Worm (Caenorhabditis elegans) whole organism, L4 larva: Measurements from ENCODE around the gene F47D12.9.

Experiments
- F44E2.7 ChIP-seq: fragments of 200-800 bp; sonication (Bioruptor generic); IDR thresholded peaks from 2 replicates; pipeline ENCODE4 v2.1.2; 2022; ENCODE audit warnings: missing genetic modification characterization, missing compliant biosample characterization
- R02D3.7 ChIP-seq: fragments of 150-350 bp; sonication (generic microtip); optimal IDR thresholded peaks from 3 replicates; lab custom pipeline; 2014; ENCODE audit warnings: missing biosample characterization, missing genetic modification characterization
- T20F7.1 ChIP-seq: fragments of 200-800 bp; sonication (Bioruptor generic); optimal IDR thresholded peaks from 2 replicates; lab custom pipeline; 2018; ENCODE audit warnings: mild to moderate bottlenecking, missing genetic modification characterization, missing compliant biosample characterization
- Y105C5A.15 ChIP-seq: fragments of 200-800 bp; sonication (Bioruptor generic); IDR thresholded peaks from 2 replicates; pipeline ENCODE4 v1.3.6; 2022; ENCODE audit warnings: missing genetic modification characterization, missing compliant biosample characterization
- aly-2 ChIP-seq: sonication (generic microtip); optimal IDR thresholded peaks from 2 replicates; lab custom pipeline; 2018; ENCODE audit warnings: missing biosample characterization, missing genetic modification characterization
- ama-1 ChIP-seq: fragments of 150-350 bp; optimal IDR thresholded peaks from 2 replicates; lab custom pipeline; 2014; ENCODE audit warnings: inconsistent platforms, mixed read lengths
- ceh-20 ChIP-seq: fragments of 200-800 bp; sonication (Bioruptor generic); IDR thresholded peaks from 2 replicates; pipeline ENCODE4 v1.3.6; 2022; ENCODE audit warnings: missing genetic modification reagents, missing genetic modification characterization, missing compliant biosample characterization
- ceh-62 ChIP-seq: sonication (generic microtip); optimal IDR thresholded peaks from 2 replicates; lab custom pipeline; 2017; ENCODE audit warnings: missing biosample characterization, missing genetic modification characterization
- cey-2 ChIP-seq: sonication (generic microtip); optimal IDR thresholded peaks from 3 replicates; lab custom pipeline; 2017; ENCODE audit warnings: missing genetic modification characterization, mild to moderate bottlenecking, missing compliant biosample characterization, antibody characterized with exemption, borderline replicate concordance; ENCODE audit not compliant: insufficient read depth
- daf-16 ChIP-seq, 3 experiments: sonication (generic microtip); optimal IDR thresholded peaks; 2 replicates each; lab custom pipeline; 2016 to 2017; ENCODE audit warnings: missing genetic modification characterization in 3 of 3, missing genetic modification reagents in 3 of 3, mild to moderate bottlenecking in 2 of 3, missing compliant biosample characterization in 2 of 3, missing biosample characterization in 1 of 3, moderate library complexity in 1 of 3
- dmd-9 ChIP-seq: fragments of 200-800 bp; sonication (Bioruptor generic); IDR thresholded peaks from 2 replicates; pipeline ENCODE4 v1.3.6; 2022; ENCODE audit warnings: missing genetic modification reagents, missing genetic modification characterization, missing compliant biosample characterization
- dpl-1 ChIP-seq: fragments of 150-350 bp; optimal IDR thresholded peaks from 2 replicates; lab custom pipeline; 2014; ENCODE audit warnings: missing biosample characterization, missing genetic modification reagents, missing genetic modification characterization
- egl-43 ChIP-seq: fragments of 200-800 bp; sonication (Bioruptor generic); IDR thresholded peaks from 2 replicates; pipeline ENCODE4 v1.3.6; 2022; ENCODE audit warnings: missing genetic modification reagents, missing genetic modification characterization, missing compliant biosample characterization
- fos-1 ChIP-seq: fragments of 150-350 bp; optimal IDR thresholded peaks from 2 replicates; lab custom pipeline; 2014; ENCODE audit warnings: missing biosample characterization, missing genetic modification characterization
- gei-8 ChIP-seq: fragments of 200-800 bp; sonication (Bioruptor generic); optimal IDR thresholded peaks from 2 replicates; lab custom pipeline; 2018; ENCODE audit warnings: mild to moderate bottlenecking, missing genetic modification characterization, missing compliant biosample characterization
- hif-1 ChIP-seq, 2 experiments: sonication (generic microtip); optimal IDR thresholded peaks; 2 replicates each; lab custom pipeline; 2016 to 2017; ENCODE audit warnings: missing compliant biosample characterization in 2 of 2, missing genetic modification characterization in 2 of 2, missing genetic modification reagents in 2 of 2, missing genotype in 2 of 2, mild to moderate bottlenecking in 1 of 2
- hlh-11 ChIP-seq: fragments of 200-800 bp; sonication (Bioruptor generic); optimal IDR thresholded peaks from 2 replicates; lab custom pipeline; 2018; ENCODE audit warnings: mild to moderate bottlenecking, missing genetic modification characterization, missing compliant biosample characterization
- hlh-30 ChIP-seq: sonication (generic microtip); optimal IDR thresholded peaks from 2 replicates; lab custom pipeline; 2017; ENCODE audit warnings: antibody characterized with exemption, mild to moderate bottlenecking, missing genetic modification characterization, missing compliant biosample characterization; ENCODE audit not compliant: insufficient read depth
- hmg-1.1 ChIP-seq: fragments of 200-800 bp; sonication (Bioruptor generic); IDR thresholded peaks from 2 replicates; pipeline ENCODE4 v1.3.6; 2022; ENCODE audit warnings: missing genetic modification reagents, missing genetic modification characterization, missing compliant biosample characterization
- jun-1 ChIP-seq: fragments of 150-350 bp; optimal IDR thresholded peaks from 2 replicates; lab custom pipeline; 2014; ENCODE audit warnings: missing biosample characterization, missing genetic modification reagents, missing genetic modification characterization
- lin-13 ChIP-seq: fragments of 150-350 bp; optimal IDR thresholded peaks from 2 replicates; lab custom pipeline; 2014; ENCODE audit warnings: missing biosample characterization, missing genetic modification reagents, missing genetic modification characterization
- lin-15B ChIP-seq: fragments of 150-350 bp; sonication (generic microtip); optimal IDR thresholded peaks from 3 replicates; lab custom pipeline; 2014; ENCODE audit warnings: missing biosample characterization, missing genetic modification characterization
- lin-39 ChIP-seq: fragments of 150-350 bp; optimal IDR thresholded peaks from 2 replicates; lab custom pipeline; 2014; ENCODE audit warnings: missing biosample characterization, missing genetic modification reagents, missing genetic modification characterization
- lir-3 ChIP-seq: sonication (generic microtip); optimal IDR thresholded peaks from 2 replicates; lab custom pipeline; 2016; ENCODE audit warnings: mild to moderate bottlenecking, missing genetic modification characterization, missing compliant biosample characterization
- lsy-2 ChIP-seq, 2 experiments: fragments of 150-350 bp in 1 of 2; sonication (generic microtip) in 1 of 2; optimal IDR thresholded peaks; 2 replicates each; lab custom pipeline; 2014 to 2017; ENCODE audit warnings: missing biosample characterization in 2 of 2, missing genetic modification characterization in 2 of 2
- madf-9 ChIP-seq: fragments of 200-800 bp; sonication (Bioruptor generic); conservative IDR thresholded peaks from 2 replicates; pipeline ENCODE4 v1.3.6; 2022; ENCODE audit warnings: missing genetic modification reagents, missing genetic modification characterization, missing compliant biosample characterization
- mdl-1 ChIP-seq, 2 experiments: fragments of 150-350 bp in 1 of 2; sonication (generic microtip) in 1 of 2; optimal IDR thresholded peaks; 2 replicates each; lab custom pipeline; 2014 to 2017; ENCODE audit warnings: missing biosample characterization in 2 of 2, missing genetic modification characterization in 2 of 2
- mep-1 ChIP-seq: fragments of 150-350 bp; sonication (generic microtip); optimal IDR thresholded peaks from 3 replicates; lab custom pipeline; 2014; ENCODE audit warnings: missing biosample characterization, missing genetic modification characterization
- mes-2 ChIP-seq: sonication (generic microtip); optimal IDR thresholded peaks from 2 replicates; lab custom pipeline; 2016; ENCODE audit warnings: missing genotype, mild to moderate bottlenecking, missing genetic modification characterization, missing compliant biosample characterization; ENCODE audit not compliant: poor library complexity, severe bottlenecking
- mxl-3 ChIP-seq: fragments of 200-800 bp; sonication (Bioruptor generic); optimal IDR thresholded peaks from 2 replicates; lab custom pipeline; 2018; ENCODE audit warnings: mild to moderate bottlenecking, missing genetic modification characterization, missing compliant biosample characterization
- nhr-102 ChIP-seq: sonication (generic microtip); optimal IDR thresholded peaks from 2 replicates; lab custom pipeline; 2016; ENCODE audit warnings: mild to moderate bottlenecking, missing genetic modification characterization, moderate library complexity, missing compliant biosample characterization
- nhr-11 ChIP-seq: fragments of 150-350 bp; optimal IDR thresholded peaks from 2 replicates; lab custom pipeline; 2014; ENCODE audit warnings: missing biosample characterization, missing genetic modification characterization
- nhr-111 ChIP-seq: fragments of 200-800 bp; sonication (Bioruptor generic); optimal IDR thresholded peaks from 2 replicates; lab custom pipeline; 2018; ENCODE audit warnings: mild to moderate bottlenecking, missing genetic modification characterization, missing compliant biosample characterization
- nhr-25 ChIP-seq: sonication (generic microtip); optimal IDR thresholded peaks from 2 replicates; lab custom pipeline; 2017; ENCODE audit warnings: missing genetic modification characterization, mild to moderate bottlenecking, missing compliant biosample characterization, antibody characterized with exemption, moderate library complexity, borderline replicate concordance; ENCODE audit not compliant: insufficient read depth
- nhr-6 ChIP-seq: fragments of 150-350 bp; optimal IDR thresholded peaks from 2 replicates; lab custom pipeline; 2014; ENCODE audit warnings: missing biosample characterization, missing genetic modification characterization
- nhr-77 ChIP-seq: fragments of 150-350 bp; optimal IDR thresholded peaks from 2 replicates; lab custom pipeline; 2014; ENCODE audit warnings: missing biosample characterization, missing genetic modification characterization
- pha-4 ChIP-seq, 2 experiments: fragments of 150-350 bp in 1 of 2; fragments of 200-800 bp in 1 of 2; sonication (Bioruptor generic) in 1 of 2; IDR thresholded peaks in 1 of 2; optimal IDR thresholded peaks in 1 of 2; 2 replicates each; pipeline versions ENCODE4 v1.3.6 to Lab custom; 2014 to 2022; ENCODE audit warnings: missing genetic modification characterization in 2 of 2, missing genetic modification reagents in 2 of 2, missing biosample characterization in 1 of 2, missing compliant biosample characterization in 1 of 2
- php-3 ChIP-seq: fragments of 200-800 bp; sonication (Bioruptor generic); IDR thresholded peaks from 2 replicates; pipeline ENCODE4 v1.3.6; 2022; ENCODE audit warnings: missing genetic modification reagents, missing genetic modification characterization, missing compliant biosample characterization
- pqm-1 ChIP-seq: sonication (generic microtip); optimal IDR thresholded peaks from 2 replicates; lab custom pipeline; 2017; ENCODE audit warnings: missing biosample characterization, missing genetic modification characterization
- rbr-2 ChIP-seq: sonication (generic microtip); optimal IDR thresholded peaks from 2 replicates; lab custom pipeline; 2016; ENCODE audit warnings: missing genotype, missing genetic modification characterization, missing compliant biosample characterization
- set-16 ChIP-seq: fragments of 200-800 bp; sonication (Bioruptor generic); IDR thresholded peaks from 2 replicates; pipeline ENCODE4 v1.3.6; 2022; ENCODE audit warnings: missing genetic modification reagents, missing genetic modification characterization, missing compliant biosample characterization
- snpc-4 ChIP-seq: fragments of 150-350 bp; optimal IDR thresholded peaks from 2 replicates; lab custom pipeline; 2014; ENCODE audit warnings: missing biosample characterization, missing genetic modification characterization
- spr-3 ChIP-seq: fragments of 200-800 bp; sonication (Bioruptor generic); optimal IDR thresholded peaks from 2 replicates; lab custom pipeline; 2018; ENCODE audit warnings: mild to moderate bottlenecking, missing genetic modification characterization, missing compliant biosample characterization
- unc-130 ChIP-seq: sonication (generic microtip); optimal IDR thresholded peaks from 2 replicates; lab custom pipeline; 2016; ENCODE audit warnings: missing genetic modification reagents, missing genetic modification characterization, missing compliant biosample characterization
- unc-62 ChIP-seq, 3 experiments: fragments of 150-350 bp in 1 of 3; sonication (generic microtip); optimal IDR thresholded peaks in 2 of 3; peaks in 1 of 3; 1 replicate in 1 of 3; 2 replicates in 2 of 3; lab custom pipeline; 2014 to 2017; ENCODE audit warnings: missing biosample characterization in 3 of 3, missing genetic modification characterization in 3 of 3, missing genetic modification reagents in 3 of 3, missing genotype in 1 of 3
- vab-7 ChIP-seq: fragments of 200-800 bp; sonication (Bioruptor generic); IDR thresholded peaks from 2 replicates; pipeline ENCODE4 v1.3.6; 2022; ENCODE audit warnings: missing genetic modification reagents, missing genetic modification characterization, missing compliant biosample characterization
- zfp-3 ChIP-seq: fragments of 200-800 bp; sonication (Bioruptor generic); conservative IDR thresholded peaks from 2 replicates; pipeline ENCODE4 v1.3.6; 2022; ENCODE audit warnings: missing genetic modification reagents, missing genetic modification characterization, missing compliant biosample characterization
- zip-2 ChIP-seq: fragments of 150-350 bp; optimal IDR thresholded peaks from 2 replicates; lab custom pipeline; 2014; ENCODE audit warnings: missing biosample characterization, missing genetic modification characterization

The F47D12.9 gene

ce11 chrIII:6303114-6303647, at the start of gene F47D12.9:
TSS of gene F47D12.9 (minus strand) at chrIII:6303380.
- no peak for TF ChIP-seq snpc-4 (tag; lab: Kevin White, UChicago)
- peak; percentile 28 for TF ChIP-seq nhr-77 (tag; lab: Kevin White, UChicago)
- no peak for TF ChIP-seq lin-15B (tag; lab: Kevin White, UChicago)
- TF ChIP-seq pha-4 (GFP tag; IDR thresholded peaks at IDR 0.05; lab: Robert Waterston, UW): no peak
- peak; percentile 76 for TF ChIP-seq pha-4 (tag; optimal IDR thresholded peaks at IDR 0.05; lab: Kevin White, UChicago)
- TF ChIP-seq cey-2 (tag; lab: Kevin White, UChicago): peak; percentile 11
- TF ChIP-seq ceh-62: no peak
- TF ChIP-seq daf-16 (GFP tag; optimal IDR thresholded peaks at IDR 0.05; lab: Kevin White, UChicago): peak; percentile 73 to 93
- TF ChIP-seq daf-16 (tag; optimal IDR thresholded peaks at IDR 0.05; lab: Kevin White, UChicago): peak; percentile 92
- TF ChIP-seq lsy-2 (tag; optimal IDR thresholded peaks at IDR 0.05; lab: Kevin White, UChicago): peak; percentile 59 to 84
- peak; percentile 72 for TF ChIP-seq ceh-20 (GFP tag; lab: Robert Waterston, UW)
- peak; percentile 89 for TF ChIP-seq nhr-6 (tag; lab: Kevin White, UChicago)
- TF ChIP-seq hif-1 (tag; optimal IDR thresholded peaks at IDR 0.05; lab: Kevin White, UChicago): peak in 1 of 2 experiments; percentile 74
- no peak for TF ChIP-seq aly-2 (tag; lab: Kevin White, UChicago)
- TF ChIP-seq nhr-11: peak; percentile 72
- TF ChIP-seq ama-1 (lab: Kevin White, UChicago): peak; percentile 51
- peak; percentile 55 for TF ChIP-seq nhr-102 (tag; lab: Kevin White, UChicago)
- TF ChIP-seq madf-9: no peak
- TF ChIP-seq mep-1 (tag; lab: Kevin White, UChicago): peak; percentile 81
- TF ChIP-seq nhr-111 (GFP tag; lab: Kevin White, UChicago): no peak
- no peak for TF ChIP-seq lir-3 (tag; lab: Kevin White, UChicago)
- TF ChIP-seq rbr-2: peak; percentile 56
- TF ChIP-seq mdl-1 (tag; optimal IDR thresholded peaks at IDR 0.05; lab: Kevin White, UChicago): peak; percentile 26 to 85
- 0 out of 2 replicates have a peak, but pooled peaks have one; percentile 5 for TF ChIP-seq zfp-3 (GFP tag; lab: Robert Waterston, UW)
- no peak for TF ChIP-seq F44E2.7 (GFP tag; lab: Robert Waterston, UW)
- peak; percentile 51 for TF ChIP-seq dpl-1 (GFP tag; lab: Kevin White, UChicago)
- no peak for TF ChIP-seq unc-130 (GFP tag; lab: Kevin White, UChicago)
- TF ChIP-seq hlh-11: peak; percentile 90
- peak; percentile 71 for TF ChIP-seq lin-13 (GFP tag; lab: Kevin White, UChicago)
- TF ChIP-seq hmg-1.1: peak; percentile 80
- no peak for TF ChIP-seq vab-7 (GFP tag; lab: Robert Waterston, UW)
- peak; percentile 56; the same call in 1 of the 2 replicates for TF ChIP-seq egl-43
- TF ChIP-seq nhr-25 (tag; lab: Kevin White, UChicago): peak; percentile 46
- peak; percentile 71 for TF ChIP-seq mes-2
- peak; percentile 33 for TF ChIP-seq T20F7.1
- peak; percentile 88 for TF ChIP-seq mxl-3 (GFP tag; lab: Kevin White, UChicago)
- no peak for TF ChIP-seq fos-1
- peak in 1 of 2 experiments; percentile 80 for TF ChIP-seq unc-62 (GFP tag; optimal IDR thresholded peaks at IDR 0.05 in 1 of 2; lab: Kevin White, UChicago)
- no peak for TF ChIP-seq unc-62 (tag; optimal IDR thresholded peaks at IDR 0.05; lab: Kevin White, UChicago)
- 0 out of 2 replicates have a peak, but pooled peaks have one; percentile 7 for TF ChIP-seq Y105C5A.15 (GFP tag; lab: Robert Waterston, UW)
- TF ChIP-seq pqm-1 (tag; lab: Kevin White, UChicago): peak; percentile 45
- no peak for TF ChIP-seq spr-3 (GFP tag; lab: Kevin White, UChicago)
- TF ChIP-seq php-3: peak; percentile 82
- no peak for TF ChIP-seq lin-39 (tag; lab: Kevin White, UChicago)
- TF ChIP-seq dmd-9 (GFP tag; lab: Robert Waterston, UW): 0 out of 2 replicates have a peak, but pooled peaks have one; percentile 19
- peak; percentile 18; the same call in 1 of the 2 replicates for TF ChIP-seq set-16 (GFP tag; lab: Robert Waterston, UW)
- TF ChIP-seq hlh-30: peak; percentile 98
- TF ChIP-seq jun-1: peak; percentile 12
- peak; percentile 12 for TF ChIP-seq zip-2
- no peak for TF ChIP-seq R02D3.7 (tag; lab: Kevin White, UChicago)
- TF ChIP-seq gei-8 (GFP tag; lab: Kevin White, UChicago): peak; percentile 32
